Fruit fly (Drosophila melanogaster) whole organism, prepupa: ENCODE results near the gene CG42588.

Experiments
- CG11902 ChIP-seq: fragments of 200-800 bp; sonication (Bioruptor generic); optimal IDR thresholded peaks from 3 replicates; lab custom pipeline; 2016; ENCODE audit warnings: missing biosample characterization, missing genetic modification characterization
- CG15336 ChIP-seq: fragments of 200-800 bp; sonication (Bioruptor generic); IDR thresholded peaks from 2 replicates; pipeline ENCODE4 v1.3.6; 2022; ENCODE audit warnings: missing biosample characterization, missing genetic modification characterization
- CG16779 ChIP-seq: fragments of 200-800 bp; sonication (Bioruptor generic); optimal IDR thresholded peaks from 3 replicates; lab custom pipeline; 2017; ENCODE audit warnings: missing biosample characterization, mild to moderate bottlenecking, missing genetic modification characterization
- CG32006 ChIP-seq: fragments of 200-800 bp; sonication (Bioruptor generic); optimal IDR thresholded peaks from 3 replicates; lab custom pipeline; 2017; ENCODE audit warnings: missing biosample characterization, mild to moderate bottlenecking, missing genetic modification characterization
- CG4318 ChIP-seq: fragments of 200-800 bp; sonication (Bioruptor generic); optimal IDR thresholded peaks from 3 replicates; lab custom pipeline; 2017; ENCODE audit warnings: missing biosample characterization, mild to moderate bottlenecking, missing genetic modification characterization
- CG6854 ChIP-seq: fragments of 200-800 bp; sonication (Bioruptor generic); optimal IDR thresholded peaks from 2 replicates; lab custom pipeline; 2017; ENCODE audit warnings: missing biosample characterization, mild to moderate bottlenecking, missing genetic modification characterization
- CG8319 ChIP-seq: fragments of 200-800 bp; sonication (Bioruptor generic); optimal IDR thresholded peaks from 3 replicates; lab custom pipeline; 2016; ENCODE audit warnings: missing biosample characterization, missing genetic modification characterization
- CG9139 ChIP-seq: fragments of 200-800 bp; sonication (Bioruptor generic); optimal IDR thresholded peaks from 3 replicates; lab custom pipeline; 2017; ENCODE audit warnings: missing biosample characterization, mild to moderate bottlenecking, missing genetic modification characterization
- Gug ChIP-seq: fragments of 200-800 bp; sonication (Bioruptor generic); IDR thresholded peaks from 2 replicates; pipeline ENCODE4 v1.3.6; 2022; ENCODE audit warnings: missing biosample characterization, missing genetic modification characterization
- Smox ChIP-seq: fragments of 200-800 bp; sonication (Bioruptor generic); optimal IDR thresholded peaks from 3 replicates; lab custom pipeline; 2016; ENCODE audit warnings: missing biosample characterization, missing genetic modification characterization
- Sox102F ChIP-seq: fragments of 200-800 bp; sonication (Bioruptor generic); optimal IDR thresholded peaks from 2 replicates; lab custom pipeline; 2016; ENCODE audit warnings: missing biosample characterization, mild to moderate bottlenecking, missing genetic modification characterization
- dac ChIP-seq: fragments of 200-800 bp; sonication (Bioruptor generic); optimal IDR thresholded peaks from 2 replicates; lab custom pipeline; 2017; ENCODE audit warnings: missing biosample characterization, mild to moderate bottlenecking, missing genetic modification characterization
- fd85E ChIP-seq: fragments of 200-800 bp; sonication (Bioruptor generic); optimal IDR thresholded peaks from 3 replicates; lab custom pipeline; 2016; ENCODE audit warnings: missing biosample characterization, missing genetic modification characterization
- salr ChIP-seq, 2 experiments: fragments of 200-800 bp; sonication (Bioruptor generic); optimal IDR thresholded peaks; 3 replicates each; lab custom pipeline; 2016 to 2018; ENCODE audit warnings: missing biosample characterization in 2 of 2, missing genetic modification characterization in 2 of 2, mild to moderate bottlenecking in 1 of 2

CG42588 gene

dm6 chr3L:12867956-12868443 is 53.9 kb downstream of the CG42588 start:
- no peak for TF ChIP-seq CG16779 (tag; lab: Kevin White, UChicago)

DNA sequence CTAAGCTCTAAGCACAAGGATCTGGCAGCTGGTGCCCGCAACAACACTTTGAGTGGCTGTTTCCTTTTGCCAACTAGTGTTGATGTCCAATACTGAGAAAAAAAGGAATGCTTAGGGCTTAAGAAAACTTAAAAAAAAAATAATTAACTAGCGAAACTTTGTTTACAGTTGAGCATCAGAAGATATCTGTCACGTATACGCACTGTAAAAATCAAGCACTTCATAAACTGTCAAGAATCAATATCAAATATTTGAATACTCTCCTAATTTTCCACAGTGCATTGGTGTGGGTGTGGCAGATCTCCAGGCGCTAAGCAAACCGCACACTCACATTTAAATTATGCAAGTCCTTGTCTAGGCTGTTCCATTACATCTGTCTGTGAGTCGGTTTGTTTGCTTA is 60.2 kb downstream of the CG42588 start:
- no peak for TF ChIP-seq CG9139 (GFP tag; lab: Kevin White, UChicago)
- TF ChIP-seq dac (GFP tag; lab: Kevin White, UChicago): no peak
- TF ChIP-seq CG11902: no peak
- no peak for TF ChIP-seq CG6854 (GFP tag; lab: Kevin White, UChicago)
- TF ChIP-seq CG32006 (GFP tag; lab: Kevin White, UChicago): no peak
- no peak for TF ChIP-seq fd85E (GFP tag; lab: Kevin White, UChicago)
- TF ChIP-seq Smox (GFP tag; lab: Kevin White, UChicago): no peak
- no peak for TF ChIP-seq CG8319 (GFP tag; lab: Kevin White, UChicago)
- TF ChIP-seq salr (GFP tag; optimal IDR thresholded peaks at IDR 0.05; lab: Kevin White, UChicago): no peak
- TF ChIP-seq Gug (GFP tag; lab: Robert Waterston, UW): no peak
- no peak for TF ChIP-seq CG4318
- no peak for TF ChIP-seq Sox102F
- no peak for TF ChIP-seq CG15336 (GFP tag; lab: Robert Waterston, UW)
- TF ChIP-seq CG16779 (tag; lab: Kevin White, UChicago): no peak
